Worm (Caenorhabditis elegans): ENCODE results near the gene daao-1.

The daao-1 gene

DNA sequence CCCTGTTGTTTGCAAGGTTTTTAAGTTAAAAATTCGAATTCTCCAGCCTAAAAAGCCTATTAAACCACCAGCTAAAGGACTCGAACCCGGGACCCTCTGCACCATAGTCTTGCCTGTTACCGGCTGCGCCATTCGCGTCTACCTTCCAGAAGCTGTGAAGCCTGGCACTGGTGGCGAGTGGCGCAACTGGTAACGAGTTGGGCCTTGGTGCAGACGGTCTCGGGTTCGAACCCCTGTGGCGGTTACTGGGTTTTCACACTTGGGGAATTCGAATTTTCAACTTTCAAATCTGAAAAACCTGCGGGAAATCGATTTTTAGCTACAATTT is 11.2 kb upstream of the daao-1 start (continued):
- TF ChIP-seq mxl-2 (GFP tag; conservative IDR thresholded peaks at IDR 0.05): no peak
- TF ChIP-seq F10B5.3 (tag; optimal IDR thresholded peaks at IDR 0.05): no peak
- 0 out of 2 replicates have a peak, but pooled peaks have one; percentile 14 for TF ChIP-seq tag-97 (GFP tag; IDR thresholded peaks at IDR 0.05)
- no peak for TF ChIP-seq ztf-7 (tag; optimal IDR thresholded peaks at IDR 0.05)
- no peak for TF ChIP-seq ceh-82 (tag; optimal IDR thresholded peaks at IDR 0.05)
- no peak for TF ChIP-seq unc-130 (GFP tag; optimal IDR thresholded peaks at IDR 0.05)
- TF ChIP-seq nhr-11 (tag; optimal IDR thresholded peaks at IDR 0.05): no peak
- TF ChIP-seq ceh-20 (GFP tag; IDR thresholded peaks at IDR 0.05): no peak; the same call in 1 of the 2 replicates
- no peak for TF ChIP-seq saeg-2 (GFP tag; IDR thresholded peaks at IDR 0.05)
- no peak for TF ChIP-seq hlh-11 (tag; optimal IDR thresholded peaks at IDR 0.05)
- TF ChIP-seq R02D3.7 (tag; optimal IDR thresholded peaks at IDR 0.05): no peak
- no peak for TF ChIP-seq fos-1 (tag; optimal IDR thresholded peaks at IDR 0.05)
- no peak for TF ChIP-seq nhr-102 (tag; optimal IDR thresholded peaks at IDR 0.05)
- no peak for TF ChIP-seq cey-2 (tag; optimal IDR thresholded peaks at IDR 0.05; ENCODE audit: borderline replicate concordance, insufficient read depth)
- no peak for TF ChIP-seq daf-16 (GFP tag; optimal IDR thresholded peaks at IDR 0.05)
- TF ChIP-seq daf-16 (tag; optimal IDR thresholded peaks at IDR 0.05): no peak
- no peak for TF ChIP-seq dve-1 (tag; optimal IDR thresholded peaks at IDR 0.05; ENCODE audit: insufficient read depth)
- 0 out of 2 replicates have a peak, but pooled peaks have one; percentile 65 for TF ChIP-seq Y48G9A.11 (GFP tag; IDR thresholded peaks at IDR 0.05)
- no peak for TF ChIP-seq dpl-1 (GFP tag; optimal IDR thresholded peaks at IDR 0.05)
- no peak for TF ChIP-seq spr-1 (tag; optimal IDR thresholded peaks at IDR 0.05)
- TF ChIP-seq ctbp-1 (GFP tag; IDR thresholded peaks at IDR 0.05): peak; percentile 43; the same call in 1 of the 2 replicates
- peak; percentile 76 for TF ChIP-seq set-16 (GFP tag; IDR thresholded peaks at IDR 0.05)
- TF ChIP-seq dmd-8 (GFP tag; IDR thresholded peaks at IDR 0.05): peak; percentile 40; the same call in 1 of the 2 replicates
- no peak for TF ChIP-seq zfp-2 (tag; optimal IDR thresholded peaks at IDR 0.05)
- 0 out of 2 replicates have a peak, but pooled peaks have one; percentile 18 for TF ChIP-seq ZK337.2 (GFP tag; IDR thresholded peaks at IDR 0.05)
- peak; percentile 4 for TF ChIP-seq zip-2 (tag; optimal IDR thresholded peaks at IDR 0.05)
- TF ChIP-seq hif-1 (tag; optimal IDR thresholded peaks at IDR 0.05): no peak
- TF ChIP-seq nhr-41 (GFP tag; IDR thresholded peaks at IDR 0.05): no peak
- peak; percentile 62; the same call in 1 of the 2 replicates for TF ChIP-seq T26A8.4 (GFP tag; IDR thresholded peaks at IDR 0.05)
- no peak for TF ChIP-seq lin-15B (tag; optimal IDR thresholded peaks at IDR 0.05)
- no peak for TF ChIP-seq sdz-12 (GFP tag; optimal IDR thresholded peaks at IDR 0.05)
- TF ChIP-seq php-3 (GFP tag; IDR thresholded peaks at IDR 0.05): 0 out of 2 replicates have a peak, but pooled peaks have one; percentile 22
- TF ChIP-seq dmd-6 (GFP tag; IDR thresholded peaks at IDR 0.05): no peak

DNA sequence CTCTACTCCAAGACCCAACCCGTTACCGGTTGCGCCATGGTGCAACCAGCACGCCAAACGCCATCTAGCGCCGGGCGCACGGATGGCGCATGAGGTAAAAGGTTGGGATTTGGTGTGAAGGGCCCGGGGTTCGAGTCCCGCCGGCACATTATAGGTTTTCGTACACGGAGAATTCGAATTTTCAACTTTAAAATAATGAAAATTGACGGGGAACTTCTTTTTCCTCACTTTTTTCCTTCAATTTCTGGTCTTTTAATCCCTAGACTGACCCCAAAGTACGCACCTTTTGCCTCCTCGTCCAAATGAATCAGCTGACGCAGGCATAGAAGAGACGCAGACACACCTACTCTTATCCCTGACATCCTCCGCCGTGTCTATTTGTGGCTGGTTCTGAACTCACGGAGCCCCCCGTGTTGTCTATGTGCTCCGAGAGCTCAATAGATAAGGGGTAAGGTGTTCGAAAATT is 10.4 kb upstream of the daao-1 start:
- TF ChIP-seq nhr-41 (GFP tag; IDR thresholded peaks at IDR 0.05) (peak; percentile 33; the same call in 1 of the 2 replicates), lin-13 (GFP tag; optimal IDR thresholded peaks at IDR 0.05) (peak; percentile 48), dmd-9 (GFP tag; IDR thresholded peaks at IDR 0.05) (no peak), hlh-11 (tag; optimal IDR thresholded peaks at IDR 0.05) (peak; percentile 81), Y75B8A.6 (GFP tag; IDR thresholded peaks at IDR 0.05) (no peak), ama-1 (optimal IDR thresholded peaks at IDR 0.05) (peak; percentile 28), nhr-111 (GFP tag; optimal IDR thresholded peaks at IDR 0.05) (no peak), nhr-77 (tag; optimal IDR thresholded peaks at IDR 0.05) (peak; percentile 31), egl-27 (tag; optimal IDR thresholded peaks at IDR 0.05) (no peak), Y5F2A.4 (GFP tag; optimal IDR thresholded peaks at IDR 0.05) (no peak), lsy-2 (tag; optimal IDR thresholded peaks at IDR 0.05) (peak in 1 of 2 experiments; percentile 46), D1046.2 (GFP tag; IDR thresholded peaks at IDR 0.05) (no peak), lin-29 (GFP tag; IDR thresholded peaks at IDR 0.05) (no peak), dve-1 (tag; optimal IDR thresholded peaks at IDR 0.05; ENCODE audit: insufficient read depth) (peak; percentile 25), daf-16 (GFP tag; optimal IDR thresholded peaks at IDR 0.05) (no peak), daf-16 (tag; optimal IDR thresholded peaks at IDR 0.05) (peak; percentile 15), dmd-6 (GFP tag; IDR thresholded peaks at IDR 0.05) (peak; percentile 23; the same call in 1 of the 2 replicates), lin-1 (GFP tag; IDR thresholded peaks at IDR 0.05) (no peak), nhr-10 (tag; optimal IDR thresholded peaks at IDR 0.05) (no peak), zip-2 (tag; optimal IDR thresholded peaks at IDR 0.05) (no peak), fkh-10 (GFP tag; optimal IDR thresholded peaks at IDR 0.05) (no peak), mep-1 (tag; optimal IDR thresholded peaks at IDR 0.05) (peak; percentile 2), hlh-30 (tag; optimal IDR thresholded peaks at IDR 0.05; ENCODE audit: insufficient read depth) (peak; percentile 89), php-3 (GFP tag; IDR thresholded peaks at IDR 0.05) (no peak), ztf-11 (tag; optimal IDR thresholded peaks at IDR 0.05) (no peak), snpc-1.2 (GFP tag; IDR thresholded peaks at IDR 0.05) (peak; percentile 53)
